Fruit fly (Drosophila melanogaster): ENCODE results near the gene retm.

The retm gene

dm6 chr2L:6455955-6456599 is 348 bp upstream of the retm start, which contains the start of gene frj (continued):
- TF ChIP-seq CG11902 (GFP tag; optimal IDR thresholded peaks at IDR 0.05) (peak; percentile 65), Ets96B (tag; optimal IDR thresholded peaks at IDR 0.05) (peak; percentile 34), CG1621 (tag; optimal IDR thresholded peaks at IDR 0.05) (no peak), CG6276 (GFP tag; optimal IDR thresholded peaks at IDR 0.05) (no peak), fd59A (GFP tag; optimal IDR thresholded peaks at IDR 0.05) (no peak), CG10669 (GFP tag; optimal IDR thresholded peaks at IDR 0.05) (peak; percentile 36), esn (GFP tag; optimal IDR thresholded peaks at IDR 0.05) (peak; percentile 59), CG6163 (GFP tag; IDR thresholded peaks at IDR 0.05) (peak; percentile 52), Eip78C (GFP tag) (peak; percentile 85), Sox102F (GFP tag; optimal IDR thresholded peaks at IDR 0.05) (no peak), Smox (GFP tag; optimal IDR thresholded peaks at IDR 0.05) (peak; percentile 38), Hr38 (GFP tag; optimal IDR thresholded peaks at IDR 0.05) (no peak), spab (GFP tag; optimal IDR thresholded peaks at IDR 0.05) (no peak), CG6854 (GFP tag; optimal IDR thresholded peaks at IDR 0.05) (no peak), eg (GFP tag; IDR thresholded peaks at IDR 0.05) (no peak), dac (GFP tag; optimal IDR thresholded peaks at IDR 0.05) (peak; percentile 10), CG6808 (GFP tag; optimal IDR thresholded peaks at IDR 0.05) (peak; percentile 11), CG11762 (GFP tag; optimal IDR thresholded peaks at IDR 0.05; ENCODE audit: insufficient read depth) (peak; percentile 36), CG8319 (GFP tag; optimal IDR thresholded peaks at IDR 0.05) (peak; percentile 7), net (GFP tag; optimal IDR thresholded peaks at IDR 0.05) (peak; percentile 3), CG10631 (GFP tag; optimal IDR thresholded peaks at IDR 0.05) (no peak), Sox14 (GFP tag; optimal IDR thresholded peaks at IDR 0.05) (peak; percentile 55), Sox15 (GFP tag; optimal IDR thresholded peaks at IDR 0.05) (peak; percentile 64), Blimp-1 (GFP tag; optimal IDR thresholded peaks at IDR 0.05) (no peak), vri (GFP tag; optimal IDR thresholded peaks at IDR 0.05) (no peak), CG11294 (GFP tag; IDR thresholded peaks at IDR 0.05) (no peak; the same call in 1 of the 2 replicates)

dm6 chr2L:6449753-6450152 is 6.0 kb downstream of the retm start:
- TF ChIP-seq CG6163 (GFP tag; IDR thresholded peaks at IDR 0.05) (no peak), ss (GFP tag; optimal IDR thresholded peaks at IDR 0.05) (peak in 1 of 2 experiments; percentile 9), spab (GFP tag; optimal IDR thresholded peaks at IDR 0.05) (no peak), Lpt (GFP tag; optimal IDR thresholded peaks at IDR 0.05) (no peak), lz (GFP tag; optimal IDR thresholded peaks at IDR 0.05) (no peak)

dm6 chr2L:6448334-6448703 is 7.4 kb downstream of the retm start, which contains the start of gene Acox3:
Acox3 (minus strand) TSS chr2L:6448403.
- no peak for TF ChIP-seq net (GFP tag; optimal IDR thresholded peaks at IDR 0.05)
- TF ChIP-seq CG11762 (GFP tag; optimal IDR thresholded peaks at IDR 0.05; ENCODE audit: insufficient read depth): no peak
- TF ChIP-seq CG32006 (GFP tag; optimal IDR thresholded peaks at IDR 0.05): no peak
- TF ChIP-seq Sox14 (GFP tag; optimal IDR thresholded peaks at IDR 0.05): no peak
- peak; percentile 2 for TF ChIP-seq fkh (GFP tag; optimal IDR thresholded peaks at IDR 0.05)
- no peak for TF ChIP-seq topi (GFP tag; optimal IDR thresholded peaks at IDR 0.05)
- no peak for TF ChIP-seq Smox (GFP tag; optimal IDR thresholded peaks at IDR 0.05)

dm6 chr2L:6447581-6448333 is 8.0 kb downstream of the retm start:
- TF ChIP-seq acj6 (GFP tag; optimal IDR thresholded peaks at IDR 0.05): no peak
- peak; percentile 61 for TF ChIP-seq dsx (GFP tag; optimal IDR thresholded peaks at IDR 0.05; ENCODE audit: poor library complexity, severe bottlenecking)
- peak; percentile 96 for TF ChIP-seq svp (GFP tag)
- no peak for TF ChIP-seq CG10631 (GFP tag; optimal IDR thresholded peaks at IDR 0.05)
- TF ChIP-seq CG6808 (GFP tag; optimal IDR thresholded peaks at IDR 0.05): peak; percentile 53
- TF ChIP-seq Gug (GFP tag; IDR thresholded peaks at IDR 0.05): no peak
- TF ChIP-seq CG11294 (GFP tag; IDR thresholded peaks at IDR 0.05): no peak
- no peak for TF ChIP-seq CG32006 (GFP tag; optimal IDR thresholded peaks at IDR 0.05)
- TF ChIP-seq CG3032 (tag; optimal IDR thresholded peaks at IDR 0.05): no peak
- no peak for TF ChIP-seq pdm3 (GFP tag; optimal IDR thresholded peaks at IDR 0.05)
- no peak for TF ChIP-seq cyc (GFP tag; optimal IDR thresholded peaks at IDR 0.05)
- peak in 1 of 2 experiments; percentile 70 for TF ChIP-seq ss (GFP tag; optimal IDR thresholded peaks at IDR 0.05)
- TF ChIP-seq Eip93F (GFP tag; optimal IDR thresholded peaks at IDR 0.05): no peak
- TF ChIP-seq Met (GFP tag; optimal IDR thresholded peaks at IDR 0.05): no peak
- TF ChIP-seq esn (GFP tag; optimal IDR thresholded peaks at IDR 0.05): peak; percentile 15
- peak; percentile 65 for TF ChIP-seq fkh (GFP tag; optimal IDR thresholded peaks at IDR 0.05)
- TF ChIP-seq net (GFP tag; optimal IDR thresholded peaks at IDR 0.05): peak; percentile 28
- peak; percentile 46 for TF ChIP-seq CG16779 (tag; optimal IDR thresholded peaks at IDR 0.05)
- peak; percentile 22 for TF ChIP-seq CG9139 (GFP tag; optimal IDR thresholded peaks at IDR 0.05)
- TF ChIP-seq CG6854 (GFP tag; optimal IDR thresholded peaks at IDR 0.05): peak; percentile 33
